Worm (Caenorhabditis elegans): ENCODE data around the gene M106.8.
A peak's percentile ranks its signal among the peaks of the same experiment; 100 is the strongest.

The M106.8 gene

DNA sequence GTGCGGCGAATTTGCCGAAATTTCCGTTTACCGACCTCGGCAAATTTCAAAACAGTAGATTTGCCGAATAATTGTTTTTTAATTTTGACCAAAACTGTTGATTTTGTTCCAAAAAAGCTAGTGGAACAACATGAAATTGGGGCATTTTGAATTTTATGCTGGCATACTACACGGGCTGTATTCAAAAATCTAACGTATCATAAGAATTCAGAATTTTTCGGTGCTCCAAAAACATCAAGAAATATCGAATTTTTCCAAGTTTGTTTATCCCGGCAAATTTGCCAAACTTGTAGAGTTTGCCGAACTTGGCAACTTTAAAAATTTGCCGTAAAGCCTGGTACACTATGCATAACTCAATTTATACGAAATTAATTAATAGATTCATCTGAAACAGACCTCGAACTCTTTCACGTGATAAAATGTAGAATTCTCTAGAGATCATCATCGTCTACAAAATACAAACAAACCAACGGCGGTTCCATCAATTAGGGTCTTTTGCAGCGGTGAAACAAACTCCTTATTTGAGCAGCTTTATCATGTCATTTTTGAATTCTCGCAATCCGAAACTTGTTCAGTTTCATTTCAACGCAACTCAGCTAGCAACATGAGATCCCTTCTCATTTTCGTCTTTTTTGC lies 34.6 kb downstream of the M106.8 start, which contains the start of gene R06F6.14:
Gene R06F6.14, plus strand, starts transcription at position 586 of the 636 bp plus-strand sequence.
- no peak for TF ChIP-seq nhr-28 (tag; optimal IDR thresholded peaks at IDR 0.05)
- no peak for TF ChIP-seq ceh-28 (tag; optimal IDR thresholded peaks at IDR 0.05)
- TF ChIP-seq unc-62 (GFP tag; optimal IDR thresholded peaks at IDR 0.05): no peak
- no peak for TF ChIP-seq fkh-2 (tag; optimal IDR thresholded peaks at IDR 0.05)

DNA sequence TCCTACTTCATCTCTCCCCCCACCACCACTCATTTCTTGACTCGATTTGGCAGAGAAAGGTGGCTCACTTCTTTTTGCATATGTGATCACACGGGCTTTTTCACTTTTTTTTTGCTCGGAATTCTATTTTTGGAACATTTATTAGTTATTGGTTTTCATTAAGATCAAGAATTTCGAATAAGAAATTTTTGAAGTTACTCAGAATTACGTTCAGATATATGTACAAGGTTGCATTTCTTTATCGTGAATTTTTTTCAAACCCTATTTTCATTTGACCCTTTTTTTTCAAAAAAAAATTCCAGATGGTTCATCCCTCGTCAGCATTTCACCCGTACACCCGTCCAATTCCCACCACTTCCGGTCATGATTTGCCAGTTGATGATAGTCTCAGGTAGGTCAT lies 38.0 kb downstream of the M106.8 start, which contains the start of gene ceh-62:
Gene ceh-62, plus strand, starts transcription at position 301 of the 400 bp plus-strand sequence.
- TF ChIP-seq unc-39 (tag; optimal IDR thresholded peaks at IDR 0.05): no peak
- TF ChIP-seq nhr-237 (tag; optimal IDR thresholded peaks at IDR 0.05): no peak
- TF ChIP-seq lsy-12 (tag; optimal IDR thresholded peaks at IDR 0.05): no peak
- no peak for TF ChIP-seq nhr-23 (tag; optimal IDR thresholded peaks at IDR 0.05)
- TF ChIP-seq ceh-82 (tag; optimal IDR thresholded peaks at IDR 0.05): no peak
- no peak for TF ChIP-seq egl-27 (tag; optimal IDR thresholded peaks at IDR 0.05)
- no peak for TF ChIP-seq ceh-28 (tag; optimal IDR thresholded peaks at IDR 0.05)
- TF ChIP-seq daf-12 (tag; optimal IDR thresholded peaks at IDR 0.05): no peak
- no peak for TF ChIP-seq lin-15B (tag; optimal IDR thresholded peaks at IDR 0.05)
- TF ChIP-seq nhr-12 (tag; optimal IDR thresholded peaks at IDR 0.05): no peak
- no peak for TF ChIP-seq ceh-16 (tag; optimal IDR thresholded peaks at IDR 0.05)
- TF ChIP-seq elt-1 (tag; optimal IDR thresholded peaks at IDR 0.05): no peak
- TF ChIP-seq pqm-1 (tag; optimal IDR thresholded peaks at IDR 0.05): no peak
- no peak for TF ChIP-seq nhr-76 (tag; optimal IDR thresholded peaks at IDR 0.05)
- no peak for TF ChIP-seq sea-2 (GFP tag; optimal IDR thresholded peaks at IDR 0.05)
- no peak for TF ChIP-seq mdl-1 (tag; optimal IDR thresholded peaks at IDR 0.05)
- no peak for TF ChIP-seq ztf-11 (tag; optimal IDR thresholded peaks at IDR 0.05)
- no peak for TF ChIP-seq nfya-1 (tag; optimal IDR thresholded peaks at IDR 0.05; ENCODE audit: insufficient read depth)

DNA sequence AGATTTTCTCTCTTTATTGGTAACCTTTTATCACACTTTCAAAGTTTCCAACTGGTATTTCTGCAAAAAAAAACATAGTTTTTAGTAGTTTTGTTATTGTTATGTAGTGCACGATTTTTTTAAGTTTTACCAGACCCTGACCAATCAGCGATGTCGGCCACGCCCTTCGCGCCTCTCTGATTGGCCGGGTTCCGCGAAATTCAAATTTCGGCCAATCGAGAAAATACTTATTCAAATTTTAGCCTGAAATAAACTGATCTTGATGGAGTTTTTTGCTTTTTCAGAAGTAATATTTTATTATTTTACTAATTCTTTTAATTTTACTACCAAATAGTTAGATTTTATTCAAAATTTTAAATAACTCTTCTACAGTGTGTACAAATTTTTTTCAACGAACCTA lies 38.5 kb downstream of the M106.8 start:
- TF ChIP-seq mml-1 (tag; optimal IDR thresholded peaks at IDR 0.05) (no peak), elt-3 (tag; optimal IDR thresholded peaks at IDR 0.05) (no peak), nfya-1 (tag; optimal IDR thresholded peaks at IDR 0.05; ENCODE audit: insufficient read depth) (peak; percentile 60), aly-2 (tag; optimal IDR thresholded peaks at IDR 0.05) (no peak)

DNA sequence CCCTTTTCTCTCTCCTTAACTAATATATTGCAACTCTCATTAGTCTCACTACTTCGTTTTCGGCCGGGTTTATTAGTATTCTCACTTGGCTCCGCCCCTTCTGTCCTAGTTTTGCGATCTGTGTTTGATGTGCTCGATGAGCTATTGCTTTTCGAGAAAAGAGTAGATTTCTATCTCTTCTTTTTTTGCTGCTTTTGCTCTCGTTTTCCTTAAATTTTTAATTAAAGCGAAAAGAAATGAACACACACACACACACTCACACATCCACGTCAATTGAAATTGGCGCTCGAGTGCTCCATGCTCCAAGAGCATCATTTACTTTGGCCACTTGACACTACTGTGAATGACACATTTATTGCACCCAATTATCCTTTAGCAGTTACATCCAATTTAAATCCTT lies 39.0 kb downstream of the M106.8 start:
- TF ChIP-seq lin-15B (tag; optimal IDR thresholded peaks at IDR 0.05): no peak
- TF ChIP-seq ceh-9 (tag; optimal IDR thresholded peaks at IDR 0.05): no peak
- no peak for TF ChIP-seq nhr-76 (tag; optimal IDR thresholded peaks at IDR 0.05)
- peak; percentile 9 for TF ChIP-seq ceh-16 (tag; optimal IDR thresholded peaks at IDR 0.05)
- TF ChIP-seq daf-12 (tag; optimal IDR thresholded peaks at IDR 0.05): no peak
- no peak for TF ChIP-seq ZK546.5 (tag; optimal IDR thresholded peaks at IDR 0.05)
- TF ChIP-seq ztf-4 (tag; optimal IDR thresholded peaks at IDR 0.05): no peak
- TF ChIP-seq elt-3 (tag; optimal IDR thresholded peaks at IDR 0.05): no peak
- no peak for TF ChIP-seq nhr-23 (tag; optimal IDR thresholded peaks at IDR 0.05)

DNA sequence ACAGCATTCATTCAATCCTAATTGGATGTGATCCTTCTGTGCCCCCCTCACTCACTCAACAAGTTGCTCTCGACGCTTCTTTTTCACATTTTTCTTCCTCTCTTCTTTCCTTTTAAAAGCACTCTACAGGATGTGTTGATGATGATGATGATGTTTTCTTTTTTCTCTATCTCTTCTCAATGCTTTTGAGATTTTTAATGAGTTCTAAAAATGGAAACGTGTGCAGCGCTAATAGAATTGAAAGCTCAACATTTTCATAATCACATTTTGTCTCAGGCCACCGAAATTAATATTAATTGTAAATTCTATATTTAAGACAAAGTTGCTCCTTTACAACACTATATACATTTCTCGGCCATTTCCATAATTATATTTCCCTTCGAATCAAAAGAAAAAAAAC lies 43.2 kb downstream of the M106.8 start:
- TF ChIP-seq nhr-76 (tag; optimal IDR thresholded peaks at IDR 0.05) (no peak), ceh-16 (tag; optimal IDR thresholded peaks at IDR 0.05) (no peak), unc-39 (tag; optimal IDR thresholded peaks at IDR 0.05) (no peak), mdl-1 (tag; optimal IDR thresholded peaks at IDR 0.05) (no peak), nfya-1 (tag; optimal IDR thresholded peaks at IDR 0.05; ENCODE audit: insufficient read depth) (peak; percentile 4)

DNA sequence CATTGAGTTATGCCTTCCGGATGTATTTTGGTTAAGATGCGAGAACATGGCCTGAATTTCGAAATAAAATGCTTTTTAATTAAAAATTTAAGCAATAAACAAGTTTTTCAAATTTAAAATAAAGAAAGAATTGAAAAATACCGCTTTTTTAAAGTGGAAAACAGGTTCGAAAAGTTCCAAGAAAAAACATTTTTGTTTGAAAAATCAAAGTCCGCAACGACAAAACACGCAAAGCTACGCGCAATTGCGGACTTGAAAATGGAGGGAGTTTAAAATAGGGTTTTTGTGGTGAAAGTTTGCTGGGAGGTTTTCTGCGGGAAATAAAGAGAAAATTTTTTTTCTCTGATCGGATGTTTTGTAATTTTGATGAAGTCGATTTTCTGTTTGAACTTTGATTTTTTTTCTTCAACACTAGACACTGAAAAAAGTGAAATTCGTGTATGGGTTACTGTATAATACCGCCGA lies 45.0 kb downstream of the M106.8 start, which contains the start of gene npp-19:
Gene npp-19, minus strand, starts transcription at position 51 of the 465 bp plus-strand sequence.
- TF ChIP-seq nhr-23 (tag; optimal IDR thresholded peaks at IDR 0.05) (peak; percentile 79), nhr-11 (tag; optimal IDR thresholded peaks at IDR 0.05) (peak; percentile 8), ceh-28 (tag; optimal IDR thresholded peaks at IDR 0.05) (peak; percentile 58), elt-2 (tag; optimal IDR thresholded peaks at IDR 0.05) (peak; percentile 17), ceh-16 (tag; optimal IDR thresholded peaks at IDR 0.05) (no peak), nfya-1 (tag; optimal IDR thresholded peaks at IDR 0.05; ENCODE audit: insufficient read depth) (peak; percentile 69), hmg-11 (tag; optimal IDR thresholded peaks at IDR 0.05) (peak; percentile 33), nhr-25 (tag; optimal IDR thresholded peaks at IDR 0.05) (peak; percentile 21), fkh-10 (GFP tag; optimal IDR thresholded peaks at IDR 0.05) (no peak), lin-15B (tag; optimal IDR thresholded peaks at IDR 0.05) (peak; percentile 59), fos-1 (tag; optimal IDR thresholded peaks at IDR 0.05) (no peak), snpc-4 (tag; optimal IDR thresholded peaks at IDR 0.05) (peak; percentile 40), nhr-28 (tag; optimal IDR thresholded peaks at IDR 0.05) (no peak), pqm-1 (tag; optimal IDR thresholded peaks at IDR 0.05) (no peak), R02D3.7 (tag; optimal IDR thresholded peaks at IDR 0.05) (peak; percentile 55), skn-1 (tag; optimal IDR thresholded peaks at IDR 0.05) (peak; percentile 50), pha-4 (tag; optimal IDR thresholded peaks at IDR 0.05) (peak; percentile 82)

Data from whole organism, L3 larva.